Worm (Caenorhabditis elegans) whole organism, mixed stage, embryonic: ENCODE measurements around the gene nspg-7.2.
A peak's percentile ranks its signal among the peaks of the same experiment; 100 is the strongest.

Experiments
- elt-1 ChIP-seq: sonication (generic microtip); optimal IDR thresholded peaks from 2 replicates; lab custom pipeline; 2017; ENCODE audit warnings: missing genetic modification characterization, mild to moderate bottlenecking, missing compliant biosample characterization, antibody characterized with exemption, moderate library complexity, borderline replicate concordance; ENCODE audit not compliant: insufficient read depth
- ham-2 ChIP-seq: fragments of 200-800 bp; sonication (Bioruptor generic); optimal IDR thresholded peaks from 2 replicates; lab custom pipeline; 2018; ENCODE audit warnings: mild to moderate bottlenecking, missing genetic modification characterization, missing compliant biosample characterization
- lsy-2 ChIP-seq: fragments of 150-350 bp; optimal IDR thresholded peaks from 2 replicates; lab custom pipeline; 2014; ENCODE audit warnings: missing biosample characterization, missing genetic modification characterization
- nhr-2 ChIP-seq: fragments of 150-350 bp; optimal IDR thresholded peaks from 2 replicates; lab custom pipeline; 2014; ENCODE audit warnings: missing biosample characterization, missing genetic modification characterization
- nhr-237 ChIP-seq: fragments of 150-350 bp; optimal IDR thresholded peaks from 2 replicates; lab custom pipeline; 2014; ENCODE audit warnings: missing biosample characterization, missing genetic modification characterization
- nhr-28 ChIP-seq: fragments of 150-350 bp; optimal IDR thresholded peaks from 2 replicates; lab custom pipeline; 2014; ENCODE audit warnings: missing biosample characterization, missing genetic modification characterization
- sptf-1 ChIP-seq: sonication (generic microtip); optimal IDR thresholded peaks from 2 replicates; lab custom pipeline; 2017; ENCODE audit warnings: mild to moderate bottlenecking, missing genetic modification characterization, moderate library complexity, missing compliant biosample characterization
- unc-39 ChIP-seq: fragments of 150-350 bp; optimal IDR thresholded peaks from 2 replicates; lab custom pipeline; 2014; ENCODE audit warnings: missing biosample characterization, missing genetic modification characterization
- unc-62 ChIP-seq: fragments of 150-350 bp; optimal IDR thresholded peaks from 2 replicates; lab custom pipeline; 2014; ENCODE audit warnings: missing biosample characterization, missing genetic modification reagents, missing genetic modification characterization
- ztf-11 ChIP-seq: fragments of 150-350 bp; optimal IDR thresholded peaks from 2 replicates; lab custom pipeline; 2014; ENCODE audit warnings: missing biosample characterization, missing genetic modification characterization

DNA sequence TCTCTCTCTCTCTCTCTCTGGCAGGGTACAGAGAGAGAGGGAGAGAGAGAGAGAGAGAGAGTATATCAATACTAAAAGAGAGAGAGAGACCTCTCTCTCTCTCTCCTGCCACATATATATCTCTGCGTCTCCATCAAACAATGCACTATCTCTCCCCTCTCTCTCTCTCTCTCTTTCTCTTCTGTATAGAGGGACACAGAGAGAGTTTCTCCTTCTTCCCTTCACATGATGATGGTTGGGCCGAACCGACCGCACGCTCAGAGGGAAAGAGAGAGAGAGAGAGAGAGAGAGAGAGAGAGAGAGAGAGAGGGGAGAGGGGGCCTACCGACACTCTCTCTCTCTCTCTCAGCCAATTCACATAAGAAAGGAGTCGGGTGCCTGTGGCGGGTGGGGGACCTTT lies 13.5 kb upstream of the nspg-7.2 start:
- no peak for TF ChIP-seq unc-39 (tag; lab: Kevin White, UChicago)
- TF ChIP-seq nhr-237 = peak; percentile 52
- no peak for TF ChIP-seq ham-2 (GFP tag; lab: Kevin White, UChicago)
- no peak for TF ChIP-seq nhr-28 (tag; lab: Kevin White, UChicago)
- TF ChIP-seq sptf-1 = peak; percentile 66
- peak; percentile 63 for TF ChIP-seq lsy-2 (tag; lab: Kevin White, UChicago)
- no peak for TF ChIP-seq ztf-11
- TF ChIP-seq unc-62 (GFP tag; lab: Kevin White, UChicago) = peak; percentile 93
- TF ChIP-seq elt-1 (tag; lab: Kevin White, UChicago) = no peak
- no peak for TF ChIP-seq nhr-2 (tag; lab: Kevin White, UChicago)
